Fruit fly (Drosophila melanogaster): ENCODE data around the gene RhoGAP19D.

Gene RhoGAP19D

dm6 chrX:20495117-20495516, 15.4 kb downstream of the RhoGAP19D start:
- no peak for TF ChIP-seq Vsx2 (GFP tag; optimal IDR thresholded peaks at IDR 0.05; ENCODE audit: partially characterized antibody)
- TF ChIP-seq dl (GFP tag; optimal IDR thresholded peaks at IDR 0.05; ENCODE audit: insufficient read depth in 1 of 2, partially characterized antibody in 2 of 2) = no peak
- no peak for TF ChIP-seq rgr (GFP tag; optimal IDR thresholded peaks at IDR 0.05)
- TF ChIP-seq Hr83 (GFP tag; optimal IDR thresholded peaks at IDR 0.05; ENCODE audit: poor library complexity, severe bottlenecking) = no peak
- TF ChIP-seq brk (GFP tag; optimal IDR thresholded peaks at IDR 0.05) = no peak
- TF ChIP-seq Abd-B (GFP tag; optimal IDR thresholded peaks at IDR 0.05) = no peak
- no peak for TF ChIP-seq dmrt93B (GFP tag; optimal IDR thresholded peaks at IDR 0.05)
- no peak for TF ChIP-seq OdsH (GFP tag; optimal IDR thresholded peaks at IDR 0.05)
- no peak for TF ChIP-seq N (GFP tag; optimal IDR thresholded peaks at IDR 0.05)
- no peak for TF ChIP-seq tai (GFP tag; optimal IDR thresholded peaks at IDR 0.05)
- TF ChIP-seq Dif (GFP tag; optimal IDR thresholded peaks at IDR 0.05; ENCODE audit: partially characterized antibody) = no peak
- no peak for TF ChIP-seq Jra (GFP tag; optimal IDR thresholded peaks at IDR 0.05)
- no peak for TF ChIP-seq Sp1 (GFP tag; optimal IDR thresholded peaks at IDR 0.05)
- TF ChIP-seq ey (GFP tag; optimal IDR thresholded peaks at IDR 0.05) = no peak
- TF ChIP-seq sage (GFP tag; optimal IDR thresholded peaks at IDR 0.05) = no peak
- no peak for TF ChIP-seq Mio (GFP tag; optimal IDR thresholded peaks at IDR 0.05)
- no peak for TF ChIP-seq lola (GFP tag; optimal IDR thresholded peaks at IDR 0.05)
- no peak for TF ChIP-seq sv (GFP tag; optimal IDR thresholded peaks at IDR 0.05)

- TF ChIP-seq sv (GFP tag; optimal IDR thresholded peaks at IDR 0.05) (no peak), Dif (GFP tag; optimal IDR thresholded peaks at IDR 0.05; ENCODE audit: partially characterized antibody) (no peak), foxo (GFP tag; optimal IDR thresholded peaks at IDR 0.05) (no peak), dmrt93B (GFP tag; optimal IDR thresholded peaks at IDR 0.05) (no peak), GATAd (GFP tag; optimal IDR thresholded peaks at IDR 0.05) (no peak)
These were observed 17.8 kb downstream of the RhoGAP19D start for dm6 chrX:20492672-20493071.

- TF ChIP-seq psq (GFP tag; optimal IDR thresholded peaks at IDR 0.05) (peak; percentile 41), Jra (GFP tag; optimal IDR thresholded peaks at IDR 0.05) (no peak)
These were observed 19.6 kb downstream of the RhoGAP19D start for dm6 chrX:20490883-20491282.

DNA sequence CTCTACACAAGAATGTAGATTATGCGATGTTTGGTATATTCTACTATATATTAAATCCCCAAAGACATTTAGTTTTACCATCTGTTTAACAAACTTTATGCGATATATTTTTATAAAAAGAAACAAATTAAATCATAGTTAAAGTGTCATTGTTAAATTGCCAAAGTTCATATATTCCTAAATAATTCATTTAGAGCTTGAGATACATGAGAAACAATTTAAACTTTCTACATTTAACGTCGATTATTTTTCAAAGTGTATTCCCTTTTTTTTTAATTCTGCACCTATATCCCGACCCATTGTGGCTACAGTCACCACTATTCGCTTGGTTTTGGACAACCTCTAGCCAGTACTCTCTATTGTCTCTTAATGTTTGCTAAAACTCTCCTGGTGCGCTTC, 20.5 kb downstream of the RhoGAP19D start:
- TF ChIP-seq CrebA (GFP tag; optimal IDR thresholded peaks at IDR 0.05; ENCODE audit: borderline replicate concordance) (no peak), Jra (GFP tag; optimal IDR thresholded peaks at IDR 0.05) (no peak), Dif (GFP tag; optimal IDR thresholded peaks at IDR 0.05; ENCODE audit: partially characterized antibody) (no peak), brk (GFP tag; optimal IDR thresholded peaks at IDR 0.05) (no peak)

- TF ChIP-seq usp (GFP tag; optimal IDR thresholded peaks at IDR 0.05) (no peak), psq (GFP tag; optimal IDR thresholded peaks at IDR 0.05) (peak; percentile 51)
These were observed 21.0 kb downstream of the RhoGAP19D start for dm6 chrX:20489382-20489994.

- peak; percentile 33 for TF ChIP-seq psq (GFP tag; optimal IDR thresholded peaks at IDR 0.05)
- TF ChIP-seq h (GFP tag; optimal IDR thresholded peaks at IDR 0.05) = peak; percentile 64
- no peak for TF ChIP-seq Rel (GFP tag; optimal IDR thresholded peaks at IDR 0.05)
- no peak for TF ChIP-seq Rel (tag; optimal IDR thresholded peaks at IDR 0.05)
- TF ChIP-seq rgr (GFP tag; optimal IDR thresholded peaks at IDR 0.05) = peak; percentile 48
- no peak for TF ChIP-seq tai (GFP tag; optimal IDR thresholded peaks at IDR 0.05)
- TF ChIP-seq Sp1 (GFP tag; optimal IDR thresholded peaks at IDR 0.05) = peak; percentile 55
- peak; percentile 43 for TF ChIP-seq ey (GFP tag; optimal IDR thresholded peaks at IDR 0.05)
- TF ChIP-seq Jra (GFP tag; optimal IDR thresholded peaks at IDR 0.05) = no peak
- peak; percentile 45 for TF ChIP-seq OdsH (GFP tag; optimal IDR thresholded peaks at IDR 0.05)
- TF ChIP-seq lola (GFP tag; optimal IDR thresholded peaks at IDR 0.05) = no peak
- peak; percentile 19 for TF ChIP-seq Hnf4 (GFP tag; optimal IDR thresholded peaks at IDR 0.05)
- TF ChIP-seq woc (GFP tag; optimal IDR thresholded peaks at IDR 0.05) = peak; percentile 54
- peak; percentile 47 for TF ChIP-seq HLH106 (tag; optimal IDR thresholded peaks at IDR 0.05)
- no peak for TF ChIP-seq usp (GFP tag; optimal IDR thresholded peaks at IDR 0.05)
- TF ChIP-seq N (GFP tag; optimal IDR thresholded peaks at IDR 0.05) = no peak
- peak; percentile 70 for TF ChIP-seq fru (GFP tag; optimal IDR thresholded peaks at IDR 0.05)
- TF ChIP-seq br (GFP tag; optimal IDR thresholded peaks at IDR 0.05) = peak; percentile 32
- TF ChIP-seq Hr83 (GFP tag; optimal IDR thresholded peaks at IDR 0.05; ENCODE audit: poor library complexity, severe bottlenecking) = no peak
- peak in 1 of 2 experiments; percentile 55 for TF ChIP-seq foxo (GFP tag; optimal IDR thresholded peaks at IDR 0.05)
- peak; percentile 60 for TF ChIP-seq dmrt93B (GFP tag; optimal IDR thresholded peaks at IDR 0.05)
These were observed 21.8 kb downstream of the RhoGAP19D start for dm6 chrX:20488701-20489122.

Measured in whole organism, wandering third instar larva.